Worm (Caenorhabditis elegans) whole organism, L3 larva: ENCODE results near the gene flh-3.

Experiments
- ceh-28 ChIP-seq: fragments of 150-350 bp; optimal IDR thresholded peaks from 2 replicates; lab custom pipeline; 2014; ENCODE audit warnings: missing biosample characterization, missing genetic modification reagents, missing genetic modification characterization
- ceh-82 ChIP-seq: fragments of 150-350 bp; optimal IDR thresholded peaks from 2 replicates; lab custom pipeline; 2014; ENCODE audit warnings: missing biosample characterization, missing genetic modification characterization
- daf-12 ChIP-seq: fragments of 150-350 bp; optimal IDR thresholded peaks from 2 replicates; lab custom pipeline; 2014; ENCODE audit warnings: missing biosample characterization, missing genetic modification reagents, missing genetic modification characterization
- egl-27 ChIP-seq: sonication (generic microtip); optimal IDR thresholded peaks from 4 replicates; lab custom pipeline; 2017; ENCODE audit warnings: missing biosample characterization, missing genetic modification reagents, missing genetic modification characterization
- elt-3 ChIP-seq, 3 experiments: fragments of 150-350 bp in 1 of 3; sonication (generic microtip) in 2 of 3; optimal IDR thresholded peaks; 2 replicates in 2 of 3; 4 replicates in 1 of 3; lab custom pipeline; 2014 to 2017; ENCODE audit warnings: missing biosample characterization in 3 of 3, missing genetic modification characterization in 3 of 3
- lsy-12 ChIP-seq: sonication (generic microtip); optimal IDR thresholded peaks from 2 replicates; lab custom pipeline; 2016; ENCODE audit warnings: mild to moderate bottlenecking, missing genetic modification characterization, missing compliant biosample characterization
- mdl-1 ChIP-seq: fragments of 150-350 bp; optimal IDR thresholded peaks from 2 replicates; lab custom pipeline; 2014; ENCODE audit warnings: missing biosample characterization, missing genetic modification characterization
- nhr-11 ChIP-seq: fragments of 150-350 bp; optimal IDR thresholded peaks from 2 replicates; lab custom pipeline; 2014; ENCODE audit warnings: missing biosample characterization, missing genetic modification characterization
- nhr-237 ChIP-seq: fragments of 150-350 bp; optimal IDR thresholded peaks from 2 replicates; lab custom pipeline; 2014; ENCODE audit warnings: missing biosample characterization, missing genetic modification characterization
- nhr-25 ChIP-seq: sonication (generic microtip); optimal IDR thresholded peaks from 2 replicates; lab custom pipeline; 2017; ENCODE audit warnings: missing biosample characterization, missing genetic modification characterization
- nhr-28 ChIP-seq: fragments of 150-350 bp; optimal IDR thresholded peaks from 2 replicates; lab custom pipeline; 2014; ENCODE audit warnings: missing biosample characterization, missing genetic modification characterization
- pha-4 ChIP-seq: fragments of 150-350 bp; optimal IDR thresholded peaks from 2 replicates; lab custom pipeline; 2014; ENCODE audit warnings: missing biosample characterization, missing genetic modification reagents, missing genetic modification characterization
- tbx-2 ChIP-seq: sonication (generic microtip); optimal IDR thresholded peaks from 2 replicates; lab custom pipeline; 2016; ENCODE audit warnings: mild to moderate bottlenecking, missing genetic modification characterization, missing compliant biosample characterization
- unc-62 ChIP-seq: fragments of 150-350 bp; sonication (generic microtip); optimal IDR thresholded peaks from 4 replicates; lab custom pipeline; 2014; ENCODE audit warnings: missing biosample characterization, missing genetic modification reagents, missing genetic modification characterization

DNA sequence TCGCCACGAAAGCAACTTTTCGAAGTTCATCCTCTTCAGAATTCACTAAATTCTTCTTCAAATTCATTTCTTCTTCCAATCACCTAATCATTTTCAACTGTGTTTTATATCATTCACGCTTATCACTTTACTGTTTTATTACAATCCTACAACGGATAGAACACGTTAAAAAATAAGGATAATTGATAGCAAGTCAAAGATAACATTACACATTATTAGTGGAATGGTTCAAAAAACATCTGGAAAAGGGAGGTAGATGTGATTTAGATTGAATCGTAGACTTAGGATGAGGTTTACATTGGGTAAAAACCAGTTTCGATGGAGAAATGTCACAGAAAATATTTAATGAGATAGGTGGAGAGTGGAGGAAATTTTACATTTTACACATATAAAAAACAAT lies 8.2 kb upstream of the flh-3 start, which contains the start of gene col-120:
- TF ChIP-seq ceh-28 (tag; lab: Kevin White, UChicago) (no peak), nhr-25 (no peak), nhr-11 (tag; lab: Kevin White, UChicago) (no peak), nhr-237 (tag; lab: Kevin White, UChicago) (no peak), lsy-12 (tag; lab: Kevin White, UChicago) (no peak), ceh-82 (tag; lab: Kevin White, UChicago) (no peak), egl-27 (tag; lab: Kevin White, UChicago) (no peak), unc-62 (no peak), daf-12 (tag; lab: Kevin White, UChicago) (no peak), tbx-2 (tag; lab: Kevin White, UChicago) (no peak), elt-3 (tag; optimal IDR thresholded peaks at IDR 0.05; lab: Kevin White, UChicago) (no peak), pha-4 (tag; lab: Kevin White, UChicago) (no peak), mdl-1 (tag; lab: Kevin White, UChicago) (no peak), nhr-28 (no peak)
